Worm (Caenorhabditis elegans): ENCODE results near the gene C01B9.1.
A peak's percentile ranks its signal among the peaks of the same experiment; 100 is the strongest.

Gene C01B9.1

ce11 chrII:13758108-13758507, 13.3 kb upstream of the C01B9.1 start, which contains the start of gene arrd-13:
Gene arrd-13 (plus strand): TSS chrII:13758408.
- no peak for TF ChIP-seq nhr-76 (tag; optimal IDR thresholded peaks at IDR 0.05)
- no peak for TF ChIP-seq nhr-47 (tag; optimal IDR thresholded peaks at IDR 0.05)
- TF ChIP-seq ceh-90 (tag; optimal IDR thresholded peaks at IDR 0.05) = no peak
- no peak for TF ChIP-seq sptf-1 (tag; optimal IDR thresholded peaks at IDR 0.05)
- TF ChIP-seq egl-13 (tag; optimal IDR thresholded peaks at IDR 0.05) = no peak
- no peak for TF ChIP-seq unc-86 (tag; optimal IDR thresholded peaks at IDR 0.05)
- TF ChIP-seq lin-35 (GFP tag; optimal IDR thresholded peaks at IDR 0.05) = no peak
- no peak for TF ChIP-seq nhr-77 (tag; optimal IDR thresholded peaks at IDR 0.05)
- no peak for TF ChIP-seq jun-1 (tag; optimal IDR thresholded peaks at IDR 0.05)
- TF ChIP-seq tbx-2 (tag; optimal IDR thresholded peaks at IDR 0.05) = no peak
- no peak for TF ChIP-seq rnt-1 (tag; optimal IDR thresholded peaks at IDR 0.05)
- no peak for TF ChIP-seq grh-1 (GFP tag; IDR thresholded peaks at IDR 0.05)
- no peak for TF ChIP-seq nhr-12 (tag; optimal IDR thresholded peaks at IDR 0.05)
- no peak for TF ChIP-seq mdl-1 (tag; optimal IDR thresholded peaks at IDR 0.05)
- no peak for TF ChIP-seq fkh-8 (tag; optimal IDR thresholded peaks at IDR 0.05)
- TF ChIP-seq hlh-17 (GFP tag; optimal IDR thresholded peaks at IDR 0.05; ENCODE audit: borderline replicate concordance) = no peak
- TF ChIP-seq lin-15B (tag; optimal IDR thresholded peaks at IDR 0.05) = no peak
- TF ChIP-seq lsy-2 (tag; optimal IDR thresholded peaks at IDR 0.05) = no peak
- TF ChIP-seq aha-1 (tag; optimal IDR thresholded peaks at IDR 0.05) = no peak

DNA sequence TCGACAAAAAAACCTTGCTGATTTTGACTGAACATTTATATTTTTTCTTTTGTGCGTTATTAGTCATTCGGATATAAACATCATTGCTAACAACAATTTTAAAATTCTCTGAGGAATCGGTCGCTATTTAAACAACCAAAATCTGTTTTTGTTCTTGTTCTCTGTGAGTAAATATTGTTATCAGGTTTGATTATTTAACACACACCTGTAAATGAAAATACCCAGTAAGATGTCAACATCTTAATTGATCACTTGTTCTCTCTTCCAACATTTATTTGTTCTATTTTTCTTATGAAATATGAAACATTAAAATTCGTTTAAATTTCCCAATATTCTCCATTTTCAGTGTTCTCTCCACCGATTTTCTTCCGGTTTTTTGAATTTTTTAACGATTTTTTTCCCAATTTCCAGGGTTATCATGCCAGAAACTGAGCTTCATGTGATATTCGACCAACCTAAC, 8.3 kb upstream of the C01B9.1 start, which contains the start of gene arrd-11:
Gene arrd-11, plus strand, starts transcription at position 410 of the 460 bp plus-strand sequence.
- TF ChIP-seq hpl-2 (GFP tag; optimal IDR thresholded peaks at IDR 0.05) (no peak), vab-15 (tag; optimal IDR thresholded peaks at IDR 0.05) (no peak), nhr-12 (tag; optimal IDR thresholded peaks at IDR 0.05) (no peak), alr-1 (tag; optimal IDR thresholded peaks at IDR 0.05; ENCODE audit: borderline replicate concordance) (no peak), mef-2 (tag; optimal IDR thresholded peaks at IDR 0.05) (no peak), efl-3 (GFP tag; optimal IDR thresholded peaks at IDR 0.05) (no peak), nhr-237 (tag; optimal IDR thresholded peaks at IDR 0.05) (no peak), ets-5 (GFP tag; IDR thresholded peaks at IDR 0.05) (no peak), hlh-4 (tag; optimal IDR thresholded peaks at IDR 0.05) (no peak), nhr-20 (tag; optimal IDR thresholded peaks at IDR 0.05) (no peak), C34B4.2 (tag; optimal IDR thresholded peaks at IDR 0.05) (no peak), efl-1 (optimal IDR thresholded peaks at IDR 0.05) (no peak), efl-1 (GFP tag; optimal IDR thresholded peaks at IDR 0.05 in 1 of 2) (no peak), aly-2 (tag; optimal IDR thresholded peaks at IDR 0.05) (no peak), sup-37 (GFP tag; optimal IDR thresholded peaks at IDR 0.05) (no peak)

- TF ChIP-seq zag-1 (tag; optimal IDR thresholded peaks at IDR 0.05) = no peak
- TF ChIP-seq tlp-1 (tag; optimal IDR thresholded peaks at IDR 0.05) = no peak
- no peak for TF ChIP-seq rnt-1 (tag; optimal IDR thresholded peaks at IDR 0.05)
- TF ChIP-seq C16A3.4 (tag; optimal IDR thresholded peaks at IDR 0.05) = no peak
- no peak for TF ChIP-seq alr-1 (tag; optimal IDR thresholded peaks at IDR 0.05; ENCODE audit: borderline replicate concordance)
- TF ChIP-seq lin-13 (GFP tag; optimal IDR thresholded peaks at IDR 0.05) = no peak
- TF ChIP-seq mdl-1 (tag; optimal IDR thresholded peaks at IDR 0.05) = no peak
These were observed 5.4 kb upstream of the C01B9.1 start, which contains the start of gene arrd-12 for ce11 chrII:13765952-13766351. Gene arrd-12 (plus strand): TSS chrII:13766252.

ce11 chrII:13780792-13781248, 9.4 kb downstream of the C01B9.1 start:
- TF ChIP-seq elt-2 (tag; optimal IDR thresholded peaks at IDR 0.05) = peak; percentile 54
- no peak for TF ChIP-seq nhr-20 (tag; optimal IDR thresholded peaks at IDR 0.05)
- TF ChIP-seq lsy-2 (tag; optimal IDR thresholded peaks at IDR 0.05) = peak in 1 of 2 experiments; percentile 35
- TF ChIP-seq lin-35 (GFP tag; optimal IDR thresholded peaks at IDR 0.05) = peak in 1 of 2 experiments; percentile 39
- TF ChIP-seq efl-1 (optimal IDR thresholded peaks at IDR 0.05) = no peak
- TF ChIP-seq efl-1 (GFP tag; optimal IDR thresholded peaks at IDR 0.05 in 1 of 2) = peak in 1 of 2 experiments; percentile 28

All from whole organism, L1 larva.